Worm (Caenorhabditis elegans): ENCODE measurements around the gene H01M10.2.

- TF ChIP-seq tra-4 (tag; optimal IDR thresholded peaks at IDR 0.05) (no peak), hnd-1 (tag; optimal IDR thresholded peaks at IDR 0.05) (no peak), ama-1 (optimal IDR thresholded peaks at IDR 0.05) (no peak), ceh-36 (tag; optimal IDR thresholded peaks at IDR 0.05) (no peak), aly-1 (tag; optimal IDR thresholded peaks at IDR 0.05) (no peak), F13C5.2 (tag; optimal IDR thresholded peaks at IDR 0.05) (no peak), flt-1 (GFP tag; IDR thresholded peaks at IDR 0.05) (no peak), hmg-4 (GFP tag; optimal IDR thresholded peaks at IDR 0.05) (no peak), B0310.2 (tag; optimal IDR thresholded peaks at IDR 0.05) (no peak), ets-7 (tag; optimal IDR thresholded peaks at IDR 0.05) (no peak), pes-1 (GFP tag; IDR thresholded peaks at IDR 0.05) (no peak), scrt-1 (GFP tag; IDR thresholded peaks at IDR 0.05) (no peak)
Observed at ce11 chrX:2543353-2543752, 42.2 kb downstream of the H01M10.2 start.

All from whole organism, early embryonic.